Fruit fly (Drosophila melanogaster): ENCODE results near the gene Osi3.

Gene Osi3

dm6 chr3R:6215053-6215882, at the start of gene Osi3:
TSS of gene Osi3 (plus strand) at chr3R:6215832.
- TF ChIP-seq zen (tag; optimal IDR thresholded peaks at IDR 0.05) (peak; percentile 49), Xrp1 (GFP tag; IDR thresholded peaks at IDR 0.05) (peak; percentile 13; the same call in 1 of the 2 replicates), NC2β (GFP tag; optimal IDR thresholded peaks at IDR 0.05) (no peak), CG4820 (GFP tag; optimal IDR thresholded peaks at IDR 0.05) (no peak), ken (GFP tag; IDR thresholded peaks at IDR 0.05) (0 out of 3 replicates have a peak, but pooled peaks have one; percentile 14), CG7839 (tag; optimal IDR thresholded peaks at IDR 0.05) (no peak), CG12071 (GFP tag; optimal IDR thresholded peaks at IDR 0.05) (no peak), dysf (GFP tag; IDR thresholded peaks at IDR 0.05) (0 out of 3 replicates have a peak, but pooled peaks have one; percentile 10), Ssrp (tag; optimal IDR thresholded peaks at IDR 0.05) (no peak), tll (GFP tag; optimal IDR thresholded peaks at IDR 0.05) (peak in 1 of 2 experiments; percentile 62), sd (tag; optimal IDR thresholded peaks at IDR 0.05) (no peak), Oaz (GFP tag; IDR thresholded peaks at IDR 0.05) (no peak), CG1529 (GFP tag; optimal IDR thresholded peaks at IDR 0.05) (no peak), CG16813 (GFP tag; IDR thresholded peaks at IDR 0.05; ENCODE audit: partially characterized antibody) (no peak), Vsx1 (GFP tag; optimal IDR thresholded peaks at IDR 0.05) (no peak), Neu2 (GFP tag; optimal IDR thresholded peaks at IDR 0.05; ENCODE audit: borderline replicate concordance) (no peak), CG6765 (GFP tag; optimal IDR thresholded peaks at IDR 0.05) (no peak), ATbp (GFP tag; optimal IDR thresholded peaks at IDR 0.05) (peak; percentile 13), nau (GFP tag; optimal IDR thresholded peaks at IDR 0.05) (no peak), HLHmδ (GFP tag; optimal IDR thresholded peaks at IDR 0.05) (peak; percentile 12), Doc2 (GFP tag; IDR thresholded peaks at IDR 0.05) (no peak), dm (GFP tag; optimal IDR thresholded peaks at IDR 0.05) (no peak), Kr (GFP tag; optimal IDR thresholded peaks at IDR 0.05) (no peak), CG4404 (GFP tag; IDR thresholded peaks at IDR 0.05) (no peak), Meics (GFP tag; optimal IDR thresholded peaks at IDR 0.05) (no peak), Nf-YB (GFP tag; optimal IDR thresholded peaks at IDR 0.05) (no peak), sisA (GFP tag; IDR thresholded peaks at IDR 0.05) (no peak), exex (tag; optimal IDR thresholded peaks at IDR 0.05) (no peak), sr (GFP tag; IDR thresholded peaks at IDR 0.05) (0 out of 3 replicates have a peak, but pooled peaks have one; percentile 48), ftz-f1 (GFP tag; optimal IDR thresholded peaks at IDR 0.05) (no peak), Xbp1 (GFP tag; optimal IDR thresholded peaks at IDR 0.05) (no peak), en (GFP tag; optimal IDR thresholded peaks at IDR 0.05) (no peak), CG10462 (GFP tag; optimal IDR thresholded peaks at IDR 0.05) (no peak), CG2202 (tag; optimal IDR thresholded peaks at IDR 0.05) (no peak), Adf1 (GFP tag; IDR thresholded peaks at IDR 0.05) (0 out of 2 replicates have a peak, but pooled peaks have one; percentile 14), ems (GFP tag; optimal IDR thresholded peaks at IDR 0.05) (no peak), sens (GFP tag) (peak; percentile 53), Blimp-1 (GFP tag; optimal IDR thresholded peaks at IDR 0.05) (peak; percentile 24)

DNA sequence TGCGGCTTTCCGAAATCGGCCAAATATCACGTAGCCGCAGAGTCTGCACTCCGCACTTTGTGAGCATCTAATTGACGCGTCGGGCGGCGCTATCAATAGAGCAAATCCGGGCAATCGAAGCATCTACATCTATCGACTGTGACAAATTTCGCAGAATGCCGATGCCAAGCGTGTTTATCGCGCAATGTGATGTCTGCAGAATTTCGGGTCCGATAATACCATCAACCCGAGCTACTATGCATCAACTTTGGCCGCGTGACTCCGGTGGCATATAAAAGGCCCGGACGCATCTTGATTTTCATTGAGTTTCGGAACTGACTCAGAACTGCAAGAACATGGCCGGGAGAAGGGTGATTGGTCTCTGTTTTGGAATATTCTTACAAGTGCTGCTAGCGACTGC, 48.4 kb upstream of the Osi3 start, which contains the start of gene CG1077:
TSS of gene CG1077 (plus strand) at position 301 of the 400 bp plus-strand sequence.
- TF ChIP-seq chinmo (GFP tag; IDR thresholded peaks at IDR 0.05; ENCODE audit: partially characterized antibody) (0 out of 4 replicates have a peak, but pooled peaks have one; percentile 15), danr (GFP tag; IDR thresholded peaks at IDR 0.05) (no peak)

All from whole organism, embryonic.